Worm (Caenorhabditis elegans) whole organism, L2 larva: ENCODE results near the gene smex-1.

Experiments used
- C34F6.9 ChIP-seq: fragments of 150-350 bp; optimal IDR thresholded peaks from 2 replicates; lab custom pipeline; 2014; ENCODE audit warnings: missing biosample characterization, missing genetic modification characterization
- F13H6.1 ChIP-seq: sonication (generic microtip); optimal IDR thresholded peaks from 2 replicates; lab custom pipeline; 2016; ENCODE audit warnings: missing genetic modification characterization, missing compliant biosample characterization
- Y55F3AM.14 ChIP-seq: fragments of 200-800 bp; sonication (Bioruptor generic); optimal IDR thresholded peaks from 2 replicates; lab custom pipeline; 2018; ENCODE audit warnings: mild to moderate bottlenecking, missing genetic modification characterization, missing compliant biosample characterization
- alr-1 ChIP-seq: fragments of 150-350 bp; optimal IDR thresholded peaks from 2 replicates; lab custom pipeline; 2014; ENCODE audit warnings: missing biosample characterization, missing genetic modification characterization
- aly-2 ChIP-seq: fragments of 150-350 bp; optimal IDR thresholded peaks from 2 replicates; lab custom pipeline; 2014; ENCODE audit warnings: missing biosample characterization, missing genetic modification characterization
- ama-1 ChIP-seq: fragments of 150-350 bp; optimal IDR thresholded peaks from 2 replicates; lab custom pipeline; 2018; ENCODE audit warnings: inconsistent platforms
- blmp-1 ChIP-seq: sonication (generic microtip); optimal IDR thresholded peaks from 2 replicates; lab custom pipeline; 2017; ENCODE audit warnings: missing genetic modification characterization, mild to moderate bottlenecking, missing compliant biosample characterization, antibody characterized with exemption, moderate library complexity; ENCODE audit not compliant: insufficient read depth
- ceh-82 ChIP-seq: fragments of 150-350 bp; optimal IDR thresholded peaks from 2 replicates; lab custom pipeline; 2014; ENCODE audit warnings: missing biosample characterization, missing genetic modification characterization
- dmd-4 ChIP-seq: sonication (generic microtip); optimal IDR thresholded peaks from 2 replicates; lab custom pipeline; 2017; ENCODE audit warnings: missing biosample characterization, missing genetic modification characterization
- egl-27 ChIP-seq: sonication (generic microtip); optimal IDR thresholded peaks from 3 replicates; lab custom pipeline; 2017; ENCODE audit warnings: missing biosample characterization, missing genetic modification reagents, missing genetic modification characterization
- elt-1 ChIP-seq: fragments of 150-350 bp; optimal IDR thresholded peaks from 2 replicates; lab custom pipeline; 2014; ENCODE audit warnings: missing biosample characterization, missing genetic modification characterization
- elt-3 ChIP-seq: sonication (generic microtip); optimal IDR thresholded peaks from 2 replicates; lab custom pipeline; 2017; ENCODE audit warnings: missing biosample characterization, missing genetic modification characterization
- fos-1 ChIP-seq: fragments of 150-350 bp; optimal IDR thresholded peaks from 2 replicates; lab custom pipeline; 2014; ENCODE audit warnings: missing biosample characterization, missing genetic modification characterization
- gmeb-1 ChIP-seq: fragments of 150-350 bp; optimal IDR thresholded peaks from 2 replicates; lab custom pipeline; 2014; ENCODE audit warnings: missing biosample characterization, missing genetic modification characterization
- lin-11 ChIP-seq: fragments of 150-350 bp; sonication (generic microtip); optimal IDR thresholded peaks from 2 replicates; lab custom pipeline; 2014; ENCODE audit warnings: missing biosample characterization, missing genetic modification characterization, inconsistent platforms, mixed read lengths
- lin-13 ChIP-seq: fragments of 150-350 bp; optimal IDR thresholded peaks from 2 replicates; lab custom pipeline; 2014; ENCODE audit warnings: missing biosample characterization, missing genetic modification reagents, missing genetic modification characterization
- lin-39 ChIP-seq: fragments of 150-350 bp; optimal IDR thresholded peaks from 2 replicates; lab custom pipeline; 2014; ENCODE audit warnings: missing biosample characterization, missing genetic modification reagents, missing genetic modification characterization
- lsy-2 ChIP-seq, 2 experiments: fragments of 150-350 bp in 1 of 2; sonication (generic microtip) in 1 of 2; optimal IDR thresholded peaks; 2 replicates each; lab custom pipeline; 2014 to 2017; ENCODE audit warnings: missing biosample characterization in 2 of 2, missing genetic modification characterization in 2 of 2
- mab-5 ChIP-seq: fragments of 150-350 bp; optimal IDR thresholded peaks from 2 replicates; lab custom pipeline; 2014; ENCODE audit warnings: missing biosample characterization, missing genetic modification characterization
- mbf-1 ChIP-seq: sonication (generic microtip); optimal IDR thresholded peaks from 2 replicates; lab custom pipeline; 2017; ENCODE audit warnings: missing biosample characterization, missing genetic modification characterization
- mdl-1 ChIP-seq, 2 experiments: fragments of 150-350 bp in 1 of 2; sonication (generic microtip) in 1 of 2; optimal IDR thresholded peaks; 2 replicates each; lab custom pipeline; 2017; ENCODE audit warnings: missing biosample characterization in 2 of 2, missing genetic modification characterization in 2 of 2
- nhr-10 ChIP-seq: sonication (generic microtip); optimal IDR thresholded peaks from 2 replicates; lab custom pipeline; 2017; ENCODE audit warnings: missing biosample characterization, missing genetic modification characterization
- nhr-12 ChIP-seq: fragments of 150-350 bp; optimal IDR thresholded peaks from 2 replicates; lab custom pipeline; 2014; ENCODE audit warnings: missing biosample characterization, missing genetic modification characterization
- nhr-129 ChIP-seq: fragments of 150-350 bp; optimal IDR thresholded peaks from 2 replicates; lab custom pipeline; 2014; ENCODE audit warnings: missing biosample characterization, missing genetic modification characterization
- nhr-21 ChIP-seq: fragments of 150-350 bp; optimal IDR thresholded peaks from 2 replicates; lab custom pipeline; 2014; ENCODE audit warnings: missing biosample characterization, missing genetic modification characterization
- nhr-23 ChIP-seq: fragments of 150-350 bp; optimal IDR thresholded peaks from 2 replicates; lab custom pipeline; 2014; ENCODE audit warnings: missing biosample characterization, missing genetic modification reagents, missing genetic modification characterization
- nhr-6 ChIP-seq: fragments of 150-350 bp; optimal IDR thresholded peaks from 2 replicates; lab custom pipeline; 2014; ENCODE audit warnings: missing biosample characterization, missing genetic modification characterization
- nhr-77 ChIP-seq: fragments of 150-350 bp; optimal IDR thresholded peaks from 2 replicates; lab custom pipeline; 2014; ENCODE audit warnings: missing biosample characterization, missing genetic modification characterization
- peb-1 ChIP-seq: fragments of 150-350 bp; optimal IDR thresholded peaks from 2 replicates; lab custom pipeline; 2014; ENCODE audit warnings: missing biosample characterization, missing genetic modification characterization
- sem-4 ChIP-seq: fragments of 150-350 bp; optimal IDR thresholded peaks from 2 replicates; lab custom pipeline; 2014; ENCODE audit warnings: missing biosample characterization, missing genetic modification reagents, missing genetic modification characterization
- skn-1 ChIP-seq: sonication (generic microtip); optimal IDR thresholded peaks from 2 replicates; lab custom pipeline; 2017; ENCODE audit warnings: missing biosample characterization, missing genetic modification characterization
- sma-9 ChIP-seq, 2 experiments: fragments of 150-350 bp in 1 of 2; sonication (generic microtip) in 1 of 2; optimal IDR thresholded peaks; 2 replicates each; lab custom pipeline; 2014 to 2016; ENCODE audit warnings: missing genetic modification characterization in 2 of 2, mild to moderate bottlenecking in 1 of 2, missing biosample characterization in 1 of 2, missing compliant biosample characterization in 1 of 2, missing genetic modification reagents in 1 of 2, moderate library complexity in 1 of 2
- snpc-4 ChIP-seq: fragments of 150-350 bp; optimal IDR thresholded peaks from 2 replicates; lab custom pipeline; 2014; ENCODE audit warnings: missing biosample characterization, missing genetic modification characterization
- unc-39 ChIP-seq: fragments of 150-350 bp; optimal IDR thresholded peaks from 2 replicates; lab custom pipeline; 2014; ENCODE audit warnings: missing biosample characterization, missing genetic modification characterization
- unc-55 ChIP-seq: fragments of 150-350 bp; sonication (generic microtip); optimal IDR thresholded peaks from 3 replicates; lab custom pipeline; 2014; ENCODE audit warnings: missing biosample characterization, missing genetic modification reagents, missing genetic modification characterization
- unc-62 ChIP-seq: fragments of 150-350 bp; optimal IDR thresholded peaks from 2 replicates; lab custom pipeline; 2014; ENCODE audit warnings: missing biosample characterization, missing genetic modification reagents, missing genetic modification characterization
- zag-1 ChIP-seq: fragments of 150-350 bp; optimal IDR thresholded peaks from 2 replicates; lab custom pipeline; 2014; ENCODE audit warnings: missing biosample characterization, missing genetic modification characterization
- ztf-1 ChIP-seq: fragments of 200-800 bp; sonication (Bioruptor generic); conservative IDR thresholded peaks from 2 replicates; pipeline ENCODE4 v1.3.6; 2022; ENCODE audit warnings: missing genetic modification characterization, missing compliant biosample characterization
- ztf-11 ChIP-seq: sonication (generic microtip); optimal IDR thresholded peaks from 2 replicates; lab custom pipeline; 2017; ENCODE audit warnings: missing biosample characterization, missing genetic modification characterization

The smex-1 gene

DNA sequence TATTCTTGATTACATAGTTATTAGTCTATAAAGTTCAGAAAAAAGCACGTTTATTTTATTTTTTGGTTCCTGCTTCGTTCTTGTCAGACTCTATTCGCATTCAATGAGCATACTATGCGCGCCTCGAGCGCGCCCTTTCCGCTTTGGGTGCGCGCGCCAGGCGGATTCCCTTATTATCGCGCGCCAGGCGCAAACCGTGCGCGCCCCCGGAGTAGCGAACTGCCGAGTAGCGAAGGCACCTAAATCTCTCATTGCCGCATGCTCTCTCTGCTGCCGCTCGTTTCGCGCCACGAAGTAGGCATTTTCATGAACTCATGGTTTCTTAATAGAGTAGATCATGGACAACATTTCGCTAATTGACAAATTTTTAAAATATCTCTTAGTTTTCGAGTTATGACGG is 31.3 kb upstream of the smex-1 start:
- TF ChIP-seq fos-1 (tag; lab: Kevin White, UChicago) (no peak), lin-39 (no peak), sma-9 (GFP tag; optimal IDR thresholded peaks at IDR 0.05; lab: Kevin White, UChicago) (no peak), sma-9 (tag; optimal IDR thresholded peaks at IDR 0.05; lab: Kevin White, UChicago) (no peak), elt-3 (tag; lab: Kevin White, UChicago) (no peak), skn-1 (no peak), unc-39 (no peak), egl-27 (no peak), ztf-11 (tag; lab: Kevin White, UChicago) (no peak), nhr-77 (no peak), nhr-12 (tag; lab: Kevin White, UChicago) (no peak)

DNA sequence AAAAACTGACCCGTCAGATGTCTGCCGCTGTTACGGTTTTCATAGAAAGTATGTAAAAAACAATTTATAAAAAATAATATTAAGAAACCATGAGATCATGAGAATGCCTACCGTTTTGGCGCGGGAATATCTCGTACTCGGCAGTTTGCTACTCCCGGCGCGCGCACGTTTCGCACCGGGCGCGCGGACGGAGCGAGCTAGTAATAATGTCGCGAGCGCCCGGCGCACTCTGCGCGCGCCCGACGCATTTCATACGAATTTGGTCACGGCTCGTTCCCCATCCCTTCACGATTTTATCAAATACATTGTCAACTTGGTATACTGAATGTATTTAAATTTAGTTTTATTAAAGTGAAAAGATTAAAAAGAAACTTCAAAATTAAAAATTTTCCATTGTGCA is 30.1 kb upstream of the smex-1 start:
- TF ChIP-seq gmeb-1 (no peak), ama-1 (lab: Kevin White, UChicago) (no peak), nhr-23 (tag; lab: Kevin White, UChicago) (no peak), Y55F3AM.14 (GFP tag; lab: Kevin White, UChicago) (no peak), fos-1 (tag; lab: Kevin White, UChicago) (no peak), blmp-1 (tag; lab: Kevin White, UChicago) (no peak), dmd-4 (no peak), sem-4 (tag; lab: Kevin White, UChicago) (no peak), C34F6.9 (no peak), skn-1 (no peak), mdl-1 (tag; optimal IDR thresholded peaks at IDR 0.05; lab: Kevin White, UChicago) (no peak), mbf-1 (no peak), nhr-12 (tag; lab: Kevin White, UChicago) (no peak), nhr-21 (tag; lab: Kevin White, UChicago) (no peak), ceh-82 (tag; lab: Kevin White, UChicago) (no peak), peb-1 (tag; lab: Kevin White, UChicago) (no peak)

DNA sequence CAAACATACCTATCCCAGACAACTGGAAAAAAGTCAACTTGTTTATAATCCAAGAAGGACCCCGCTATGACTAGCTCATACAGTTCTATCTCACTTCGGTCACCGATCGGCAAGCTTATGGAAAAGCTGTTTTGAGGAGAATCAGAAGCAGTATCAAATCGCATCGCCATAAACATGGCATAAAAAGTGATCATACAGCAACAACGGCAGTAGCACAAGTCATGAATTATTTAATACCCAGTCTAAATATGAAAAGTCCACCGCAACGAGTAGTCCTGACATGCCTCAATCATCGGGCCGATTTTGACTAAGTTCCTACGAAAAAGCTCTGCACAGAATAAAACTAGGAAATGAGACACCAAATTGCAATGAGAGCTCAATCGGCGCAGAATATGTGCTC is 27.8 kb upstream of the smex-1 start:
- TF ChIP-seq snpc-4 (tag; lab: Kevin White, UChicago): no peak
- TF ChIP-seq nhr-10 (tag; lab: Kevin White, UChicago): no peak
- TF ChIP-seq lin-13 (GFP tag; lab: Kevin White, UChicago): no peak
- TF ChIP-seq nhr-6 (tag; lab: Kevin White, UChicago): no peak
- TF ChIP-seq elt-1 (tag; lab: Kevin White, UChicago): no peak
- no peak for TF ChIP-seq aly-2
- no peak for TF ChIP-seq lsy-2 (tag; optimal IDR thresholded peaks at IDR 0.05; lab: Kevin White, UChicago)
- TF ChIP-seq ceh-82 (tag; lab: Kevin White, UChicago): no peak
- TF ChIP-seq nhr-23 (tag; lab: Kevin White, UChicago): no peak
- no peak for TF ChIP-seq mbf-1
- no peak for TF ChIP-seq elt-3 (tag; lab: Kevin White, UChicago)
- no peak for TF ChIP-seq sma-9 (GFP tag; optimal IDR thresholded peaks at IDR 0.05; lab: Kevin White, UChicago)
- no peak for TF ChIP-seq sma-9 (tag; optimal IDR thresholded peaks at IDR 0.05; lab: Kevin White, UChicago)
- TF ChIP-seq mab-5: no peak
- TF ChIP-seq lin-11: no peak
- TF ChIP-seq dmd-4: no peak
- no peak for TF ChIP-seq zag-1 (tag; lab: Kevin White, UChicago)

DNA sequence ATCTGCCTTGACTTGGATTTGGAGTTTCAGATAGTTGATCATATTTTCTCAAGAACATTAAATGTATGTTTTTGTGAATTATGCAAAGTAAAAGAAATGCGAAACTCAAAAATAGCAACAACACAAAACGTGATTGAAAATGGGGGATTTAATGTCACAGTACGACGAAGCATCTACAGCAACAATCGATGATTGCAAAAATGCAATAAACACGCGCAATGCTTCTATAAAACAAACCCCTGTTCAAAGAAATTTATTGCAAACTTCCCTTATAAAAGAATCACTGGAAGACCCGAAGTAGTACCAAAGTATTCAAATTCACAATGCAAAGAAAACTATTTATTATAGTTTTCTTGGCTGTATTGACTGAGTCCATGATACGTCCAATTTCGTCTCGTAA is 22.4 kb upstream of the smex-1 start, which contains the start of gene clec-219:
Gene clec-219, plus strand, starts transcription at position 301 of the 400 bp plus-strand sequence.
- no peak for TF ChIP-seq nhr-77
- no peak for TF ChIP-seq unc-55 (GFP tag; lab: Kevin White, UChicago)
- TF ChIP-seq F13H6.1 (tag; lab: Kevin White, UChicago): no peak
- no peak for TF ChIP-seq mbf-1
- no peak for TF ChIP-seq nhr-10 (tag; lab: Kevin White, UChicago)
- TF ChIP-seq nhr-21 (tag; lab: Kevin White, UChicago): no peak
- TF ChIP-seq lin-39: no peak
- TF ChIP-seq ztf-1 (GFP tag; lab: Robert Waterston, UW): no peak
- no peak for TF ChIP-seq alr-1 (tag; lab: Kevin White, UChicago)
- TF ChIP-seq lin-11: no peak
- TF ChIP-seq nhr-129: no peak
- TF ChIP-seq ama-1 (lab: Kevin White, UChicago): no peak
- TF ChIP-seq aly-2: no peak
- TF ChIP-seq unc-62 (GFP tag; lab: Kevin White, UChicago): no peak
